Fruit fly (Drosophila melanogaster): ENCODE measurements around the gene Pgant7.

dm6 chrX:18522395-18523104 is 22.8 kb upstream of the Pgant7 start, which contains the start of gene CG6481:
- TF ChIP-seq eg (GFP tag; IDR thresholded peaks at IDR 0.05) (0 out of 3 replicates have a peak, but pooled peaks have one; percentile 16), Sox15 (GFP tag; optimal IDR thresholded peaks at IDR 0.05) (no peak), Sox102F (GFP tag; optimal IDR thresholded peaks at IDR 0.05) (no peak), CG10669 (GFP tag; optimal IDR thresholded peaks at IDR 0.05) (no peak), CG16779 (tag; optimal IDR thresholded peaks at IDR 0.05) (no peak), OdsH (GFP tag; optimal IDR thresholded peaks at IDR 0.05) (no peak)

Measured in whole organism, prepupa.